Worm (Caenorhabditis elegans) whole organism, L3 larva: ENCODE results near the gene C54D10.13.

ENCODE experiments used
- R02D3.7 ChIP-seq: fragments of 150-350 bp; optimal IDR thresholded peaks from 2 replicates; lab custom pipeline; 2014; ENCODE audit warnings: missing biosample characterization, missing genetic modification characterization
- ZK546.5 ChIP-seq: sonication (generic microtip); optimal IDR thresholded peaks from 2 replicates; lab custom pipeline; 2017; ENCODE audit warnings: missing biosample characterization, missing genetic modification characterization
- aly-2 ChIP-seq: fragments of 150-350 bp; optimal IDR thresholded peaks from 2 replicates; lab custom pipeline; 2014; ENCODE audit warnings: missing biosample characterization, missing genetic modification characterization
- ama-1 ChIP-seq: fragments of 150-350 bp; optimal IDR thresholded peaks from 2 replicates; lab custom pipeline; 2018
- ceh-16 ChIP-seq: sonication (generic microtip); optimal IDR thresholded peaks from 2 replicates; lab custom pipeline; 2017; ENCODE audit warnings: missing biosample characterization, missing genetic modification characterization
- ceh-28 ChIP-seq: fragments of 150-350 bp; optimal IDR thresholded peaks from 2 replicates; lab custom pipeline; 2014; ENCODE audit warnings: missing biosample characterization, missing genetic modification reagents, missing genetic modification characterization
- ceh-82 ChIP-seq: fragments of 150-350 bp; optimal IDR thresholded peaks from 2 replicates; lab custom pipeline; 2014; ENCODE audit warnings: missing biosample characterization, missing genetic modification characterization
- ceh-9 ChIP-seq: sonication (generic microtip); optimal IDR thresholded peaks from 2 replicates; lab custom pipeline; 2018; ENCODE audit warnings: missing biosample characterization, missing genetic modification characterization
- daf-12 ChIP-seq: fragments of 150-350 bp; optimal IDR thresholded peaks from 2 replicates; lab custom pipeline; 2014; ENCODE audit warnings: missing biosample characterization, missing genetic modification reagents, missing genetic modification characterization
- egl-27 ChIP-seq: sonication (generic microtip); optimal IDR thresholded peaks from 4 replicates; lab custom pipeline; 2017; ENCODE audit warnings: missing biosample characterization, missing genetic modification reagents, missing genetic modification characterization
- egl-5 ChIP-seq: fragments of 150-350 bp; optimal IDR thresholded peaks from 2 replicates; lab custom pipeline; 2017; ENCODE audit warnings: missing biosample characterization, missing genetic modification reagents, missing genetic modification characterization, inconsistent platforms
- elt-2 ChIP-seq: sonication (generic microtip); optimal IDR thresholded peaks from 2 replicates; lab custom pipeline; 2016; ENCODE audit warnings: missing genetic modification reagents, mild to moderate bottlenecking, missing genetic modification characterization, missing compliant biosample characterization
- eor-1 ChIP-seq, 2 experiments: fragments of 150-350 bp; optimal IDR thresholded peaks; 2 replicates each; lab custom pipeline; 2014 to 2018; ENCODE audit warnings: missing biosample characterization in 2 of 2, missing genetic modification characterization in 2 of 2
- fkh-2 ChIP-seq: fragments of 150-350 bp; optimal IDR thresholded peaks from 2 replicates; lab custom pipeline; 2014; ENCODE audit warnings: missing biosample characterization, missing genetic modification reagents, missing genetic modification characterization
- fos-1 ChIP-seq: fragments of 150-350 bp; optimal IDR thresholded peaks from 2 replicates; lab custom pipeline; 2014; ENCODE audit warnings: missing biosample characterization, missing genetic modification characterization
- jun-1 ChIP-seq: fragments of 150-350 bp; optimal IDR thresholded peaks from 2 replicates; lab custom pipeline; 2014; ENCODE audit warnings: missing biosample characterization, missing genetic modification reagents, missing genetic modification characterization
- lin-15B ChIP-seq: fragments of 150-350 bp; optimal IDR thresholded peaks from 2 replicates; lab custom pipeline; 2014; ENCODE audit warnings: missing biosample characterization, missing genetic modification characterization
- lin-39 ChIP-seq: fragments of 150-350 bp; optimal IDR thresholded peaks from 2 replicates; lab custom pipeline; 2018; ENCODE audit warnings: missing biosample characterization, missing genetic modification reagents, missing genetic modification characterization
- lsy-12 ChIP-seq: sonication (generic microtip); optimal IDR thresholded peaks from 2 replicates; lab custom pipeline; 2016; ENCODE audit warnings: mild to moderate bottlenecking, missing genetic modification characterization, missing compliant biosample characterization
- mml-1 ChIP-seq: fragments of 150-350 bp; sonication (generic microtip); optimal IDR thresholded peaks from 3 replicates; lab custom pipeline; 2014; ENCODE audit warnings: missing biosample characterization, missing genetic modification characterization
- nfya-1 ChIP-seq: sonication (generic microtip); optimal IDR thresholded peaks from 2 replicates; lab custom pipeline; 2017; ENCODE audit warnings: missing genetic modification characterization, mild to moderate bottlenecking, missing compliant biosample characterization, antibody characterized with exemption, moderate library complexity; ENCODE audit not compliant: insufficient read depth
- nhr-11 ChIP-seq: fragments of 150-350 bp; optimal IDR thresholded peaks from 2 replicates; lab custom pipeline; 2014; ENCODE audit warnings: missing biosample characterization, missing genetic modification characterization
- nhr-12 ChIP-seq: fragments of 150-350 bp; optimal IDR thresholded peaks from 2 replicates; lab custom pipeline; 2014; ENCODE audit warnings: missing biosample characterization, missing genetic modification characterization
- nhr-23 ChIP-seq: fragments of 150-350 bp; optimal IDR thresholded peaks from 2 replicates; lab custom pipeline; 2014; ENCODE audit warnings: missing biosample characterization, missing genetic modification reagents, missing genetic modification characterization
- nhr-237 ChIP-seq: fragments of 150-350 bp; optimal IDR thresholded peaks from 2 replicates; lab custom pipeline; 2014; ENCODE audit warnings: missing biosample characterization, missing genetic modification characterization
- nhr-25 ChIP-seq: sonication (generic microtip); optimal IDR thresholded peaks from 2 replicates; lab custom pipeline; 2017; ENCODE audit warnings: missing biosample characterization, missing genetic modification characterization
- nhr-28 ChIP-seq: fragments of 150-350 bp; optimal IDR thresholded peaks from 2 replicates; lab custom pipeline; 2014; ENCODE audit warnings: missing biosample characterization, missing genetic modification characterization
- nhr-67 ChIP-seq: fragments of 150-350 bp; optimal IDR thresholded peaks from 2 replicates; lab custom pipeline; 2014; ENCODE audit warnings: missing biosample characterization, missing genetic modification characterization
- nhr-76 ChIP-seq: fragments of 150-350 bp; sonication (generic microtip); optimal IDR thresholded peaks from 5 replicates; lab custom pipeline; 2014; ENCODE audit warnings: missing biosample characterization, missing genetic modification characterization
- nhr-77 ChIP-seq: fragments of 150-350 bp; optimal IDR thresholded peaks from 2 replicates; lab custom pipeline; 2014; ENCODE audit warnings: missing biosample characterization, missing genetic modification characterization
- pha-4 ChIP-seq: fragments of 150-350 bp; optimal IDR thresholded peaks from 2 replicates; lab custom pipeline; 2014; ENCODE audit warnings: missing biosample characterization, missing genetic modification reagents, missing genetic modification characterization
- pqm-1 ChIP-seq: fragments of 150-350 bp; optimal IDR thresholded peaks from 2 replicates; lab custom pipeline; 2017; ENCODE audit warnings: missing biosample characterization, missing genetic modification characterization, inconsistent platforms
- sea-2 ChIP-seq: fragments of 150-350 bp; sonication (generic microtip); optimal IDR thresholded peaks from 4 replicates; lab custom pipeline; 2014; ENCODE audit warnings: missing biosample characterization, missing genetic modification reagents, missing genetic modification characterization
- skn-1 ChIP-seq: fragments of 150-350 bp; optimal IDR thresholded peaks from 2 replicates; lab custom pipeline; 2014; ENCODE audit warnings: missing biosample characterization, missing genetic modification characterization
- snpc-4 ChIP-seq: fragments of 150-350 bp; optimal IDR thresholded peaks from 2 replicates; lab custom pipeline; 2014; ENCODE audit warnings: missing biosample characterization, missing genetic modification characterization
- tbx-2 ChIP-seq: sonication (generic microtip); optimal IDR thresholded peaks from 2 replicates; lab custom pipeline; 2016; ENCODE audit warnings: mild to moderate bottlenecking, missing genetic modification characterization, missing compliant biosample characterization
- unc-62 ChIP-seq: fragments of 150-350 bp; sonication (generic microtip); optimal IDR thresholded peaks from 4 replicates; lab custom pipeline; 2014; ENCODE audit warnings: missing biosample characterization, missing genetic modification reagents, missing genetic modification characterization
- ztf-11 ChIP-seq: fragments of 150-350 bp; optimal IDR thresholded peaks from 2 replicates; lab custom pipeline; 2014; ENCODE audit warnings: missing biosample characterization, missing genetic modification characterization
- ztf-4 ChIP-seq: fragments of 150-350 bp; optimal IDR thresholded peaks from 2 replicates; lab custom pipeline; 2014; ENCODE audit warnings: missing biosample characterization, missing genetic modification characterization

The C54D10.13 gene

DNA sequence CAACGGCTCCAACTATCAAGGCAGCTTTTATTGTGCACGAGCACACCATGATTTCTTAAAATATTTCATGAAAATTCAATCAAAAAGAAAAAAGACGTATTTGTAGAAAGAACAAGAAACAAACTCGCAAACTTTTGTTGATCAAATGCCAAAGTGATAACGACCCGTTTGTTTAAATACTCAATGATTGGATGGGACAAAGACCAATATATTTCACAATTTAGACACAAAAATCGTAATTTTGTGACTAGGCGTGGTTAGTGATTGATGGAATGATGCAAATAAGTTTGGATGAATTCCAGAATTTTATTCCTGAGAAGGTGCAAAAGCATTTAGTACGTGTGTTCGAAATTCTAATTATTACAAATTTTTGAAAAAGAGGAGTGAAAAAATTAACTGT lies 16.4 kb downstream of the C54D10.13 start, which contains the start of gene cdr-2:
Gene cdr-2 (minus strand): TSS at position 54 of the 400 bp plus-strand sequence.
- TF ChIP-seq ceh-9 = no peak
- no peak for TF ChIP-seq fos-1
- peak; percentile 79 for TF ChIP-seq pqm-1
- no peak for TF ChIP-seq mml-1 (tag; lab: Kevin White, UChicago)
- no peak for TF ChIP-seq nhr-76 (tag; lab: Kevin White, UChicago)
- no peak for TF ChIP-seq lsy-12 (tag; lab: Kevin White, UChicago)
- peak; percentile 78 for TF ChIP-seq elt-2 (tag; lab: Kevin White, UChicago)

- no peak for TF ChIP-seq sea-2 (GFP tag; lab: Kevin White, UChicago)
- TF ChIP-seq unc-62 = no peak
- TF ChIP-seq fkh-2 (tag; lab: Kevin White, UChicago) = no peak
- TF ChIP-seq ceh-28 = no peak
- TF ChIP-seq elt-2 (tag; lab: Kevin White, UChicago) = peak; percentile 62
- peak; percentile 55 for TF ChIP-seq pqm-1
- no peak for TF ChIP-seq mml-1 (tag; lab: Kevin White, UChicago)
- no peak for TF ChIP-seq ama-1 (lab: Kevin White, UChicago)
- no peak for TF ChIP-seq ceh-9
- peak; percentile 51 for TF ChIP-seq skn-1 (tag; lab: Kevin White, UChicago)
- peak; percentile 15 for TF ChIP-seq pha-4 (tag; lab: Kevin White, UChicago)
Observed at ce11 chrV:12414362-12414761, 17.7 kb downstream of the C54D10.13 start.

ce11 chrV:12413651-12414114 lies 18.4 kb downstream of the C54D10.13 start, which contains the start of gene cdr-6:
TSS of gene cdr-6 (minus strand) at chrV:12413701.
- TF ChIP-seq ceh-82 (tag; lab: Kevin White, UChicago) (no peak), snpc-4 (tag; lab: Kevin White, UChicago) (no peak), nfya-1 (tag; lab: Kevin White, UChicago) (no peak), fos-1 (no peak), fkh-2 (tag; lab: Kevin White, UChicago) (no peak), ztf-4 (tag; lab: Kevin White, UChicago) (no peak), nhr-76 (tag; lab: Kevin White, UChicago) (no peak), ZK546.5 (tag; lab: Kevin White, UChicago) (no peak), nhr-11 (no peak), nhr-28 (tag; lab: Kevin White, UChicago) (no peak), nhr-77 (no peak), elt-2 (tag; lab: Kevin White, UChicago) (peak; percentile 46), jun-1 (no peak), nhr-25 (tag; lab: Kevin White, UChicago) (no peak), skn-1 (tag; lab: Kevin White, UChicago) (no peak), eor-1 (tag; optimal IDR thresholded peaks at IDR 0.05; lab: Kevin White, UChicago) (no peak), lin-39 (tag; lab: Kevin White, UChicago) (no peak), lsy-12 (tag; lab: Kevin White, UChicago) (no peak), lin-15B (tag; lab: Kevin White, UChicago) (no peak), sea-2 (GFP tag; lab: Kevin White, UChicago) (no peak), ama-1 (lab: Kevin White, UChicago) (no peak), pha-4 (tag; lab: Kevin White, UChicago) (peak; percentile 61), egl-27 (tag; lab: Kevin White, UChicago) (no peak), pqm-1 (peak; percentile 63), ceh-16 (no peak), R02D3.7 (tag; lab: Kevin White, UChicago) (no peak), ceh-28 (peak; percentile 28), egl-5 (tag; lab: Kevin White, UChicago) (no peak), aly-2 (tag; lab: Kevin White, UChicago) (no peak), ztf-11 (tag; lab: Kevin White, UChicago) (no peak), daf-12 (tag; lab: Kevin White, UChicago) (no peak), nhr-67 (tag; lab: Kevin White, UChicago) (no peak), nhr-12 (tag; lab: Kevin White, UChicago) (no peak), unc-62 (no peak), nhr-23 (tag; lab: Kevin White, UChicago) (peak; percentile 9)
- TF ChIP-seq, all 47 proteins: peak for 5

DNA sequence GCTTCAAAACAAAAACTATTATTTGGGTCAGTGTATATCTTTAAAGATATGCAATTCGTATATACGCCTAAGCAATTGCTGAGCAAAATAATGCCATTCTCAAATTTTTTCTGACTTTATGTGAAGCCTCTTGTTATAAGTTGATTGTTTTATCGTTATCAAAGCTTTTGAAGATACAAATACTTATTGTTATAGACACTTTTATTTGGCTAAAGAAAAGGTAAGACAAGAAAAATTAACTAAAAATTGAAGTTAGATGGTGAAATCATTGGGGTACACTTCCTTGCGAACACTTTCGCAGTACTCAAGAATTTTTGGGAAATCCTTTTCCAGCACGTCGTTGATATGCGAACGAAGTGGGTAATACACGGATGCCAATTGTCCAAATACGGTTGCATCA lies 19.8 kb downstream of the C54D10.13 start:
- TF ChIP-seq eor-1 (tag; optimal IDR thresholded peaks at IDR 0.05; lab: Kevin White, UChicago) (no peak), nfya-1 (tag; lab: Kevin White, UChicago) (no peak), nhr-12 (tag; lab: Kevin White, UChicago) (no peak), nhr-237 (no peak), ceh-28 (no peak), lsy-12 (tag; lab: Kevin White, UChicago) (no peak), sea-2 (GFP tag; lab: Kevin White, UChicago) (no peak), fos-1 (no peak), tbx-2 (no peak), unc-62 (no peak), elt-2 (tag; lab: Kevin White, UChicago) (no peak), ceh-82 (tag; lab: Kevin White, UChicago) (no peak), ceh-9 (no peak)
